ENCODE assay signal across 1 fruit fly cellular context in genomic region chr3L:9397156-9397555, dm6.
TF ChIP-seq lines count a peak whose summit lies in the region.

No protein-coding gene starts in this region.

TF ChIP-seq in whole organism, embryonic, 481 proteins besides CTCF, POLR2A, EP300 and RAD21 (continued from another document and continues in another):
- TF ChIP-seq CG8290 (GFP tag; optimal IDR thresholded peaks at IDR 0.05; lab: Kevin White, UChicago) = peak; percentile 53
- peak in 1 of 2 experiments; percentile 91 for TF ChIP-seq CG8290 (tag; optimal IDR thresholded peaks at IDR 0.05; lab: Kevin White, UChicago)
- peak; percentile 5; the same call in 1 of the 3 replicates for TF ChIP-seq CG3726 (GFP tag; IDR thresholded peaks at IDR 0.05; lab: Robert Waterston, UW)
- TF ChIP-seq CG1832 (GFP tag; optimal IDR thresholded peaks at IDR 0.05; lab: Kevin White, UChicago) = no peak
- peak; percentile 6 for TF ChIP-seq CG12391 (tag; optimal IDR thresholded peaks at IDR 0.05; lab: Kevin White, UChicago)
- TF ChIP-seq repo (GFP tag; optimal IDR thresholded peaks at IDR 0.05; lab: Kevin White, UChicago) = peak; percentile 41
- peak; percentile 48 for TF ChIP-seq CG2202 (tag; optimal IDR thresholded peaks at IDR 0.05; lab: Kevin White, UChicago)
- peak; percentile 58 for TF ChIP-seq Hey (tag; optimal IDR thresholded peaks at IDR 0.05; lab: Kevin White, UChicago)
- TF ChIP-seq Doc3 (GFP tag; IDR thresholded peaks at IDR 0.05; lab: Robert Waterston, UW; ENCODE audit: partially characterized antibody) = no peak
- 0 out of 2 replicates have a peak, but pooled peaks have one; percentile 5 for TF ChIP-seq E2f2 (GFP tag; IDR thresholded peaks at IDR 0.05; lab: Robert Waterston, UW)
- no peak for TF ChIP-seq CG7357 (GFP tag; IDR thresholded peaks at IDR 0.05; lab: Robert Waterston, UW)
- peak; percentile 44 for TF ChIP-seq CG3407 (GFP tag; optimal IDR thresholded peaks at IDR 0.05; lab: Kevin White, UChicago)
- peak; percentile 90 for TF ChIP-seq CG6813 (GFP tag; optimal IDR thresholded peaks at IDR 0.05; lab: Kevin White, UChicago)
- TF ChIP-seq CG16813 (GFP tag; IDR thresholded peaks at IDR 0.05; lab: Robert Waterston, UW; ENCODE audit: partially characterized antibody) = no peak
- TF ChIP-seq CG18764 (GFP tag; optimal IDR thresholded peaks at IDR 0.05; lab: Kevin White, UChicago) = peak; percentile 48
- TF ChIP-seq kni (GFP tag; optimal IDR thresholded peaks at IDR 0.05; lab: Kevin White, UChicago) = peak; percentile 26
- TF ChIP-seq CG8944 (GFP tag; optimal IDR thresholded peaks at IDR 0.05; lab: Kevin White, UChicago) = no peak
- no peak for TF ChIP-seq mld (GFP tag; IDR thresholded peaks at IDR 0.05; lab: Robert Waterston, UW; ENCODE audit: partially characterized antibody)
- no peak for TF ChIP-seq CG34422 (GFP tag; IDR thresholded peaks at IDR 0.05; lab: Robert Waterston, UW)
- TF ChIP-seq zf30C (GFP tag; optimal IDR thresholded peaks at IDR 0.05; lab: Kevin White, UChicago) = no peak
- TF ChIP-seq dan (GFP tag; IDR thresholded peaks at IDR 0.05; lab: Robert Waterston, UW) = no peak
- TF ChIP-seq CG1647 (GFP tag; optimal IDR thresholded peaks at IDR 0.05; lab: Kevin White, UChicago) = peak; percentile 69
- no peak for TF ChIP-seq vvl (GFP tag; IDR thresholded peaks at IDR 0.05; lab: Robert Waterston, UW)
- TF ChIP-seq Sry-δ (GFP tag; optimal IDR thresholded peaks at IDR 0.05; lab: Kevin White, UChicago) = peak; percentile 28
- TF ChIP-seq nau (GFP tag; optimal IDR thresholded peaks at IDR 0.05; lab: Kevin White, UChicago) = peak; percentile 82
- TF ChIP-seq oc (tag; optimal IDR thresholded peaks at IDR 0.05; lab: Kevin White, UChicago) = no peak
- no peak for TF ChIP-seq hb (GFP tag; IDR thresholded peaks at IDR 0.05; lab: Robert Waterston, UW; ENCODE audit: partially characterized antibody)
- peak; percentile 92 for TF ChIP-seq mirr (GFP tag; optimal IDR thresholded peaks at IDR 0.05; lab: Kevin White, UChicago)
- TF ChIP-seq eyg (GFP tag; optimal IDR thresholded peaks at IDR 0.05; lab: Kevin White, UChicago) = peak; percentile 84
- TF ChIP-seq BEAF-32 (GFP tag; optimal IDR thresholded peaks at IDR 0.05; lab: Kevin White, UChicago) = no peak
- TF ChIP-seq bigmax (GFP tag; optimal IDR thresholded peaks at IDR 0.05; lab: Kevin White, UChicago) = peak; percentile 27
- peak; percentile 64; the same call in 1 of the 2 replicates for TF ChIP-seq cas (GFP tag; IDR thresholded peaks at IDR 0.05; lab: Robert Waterston, UW)
- TF ChIP-seq Oli (tag; optimal IDR thresholded peaks at IDR 0.05; lab: Kevin White, UChicago) = no peak
- TF ChIP-seq fu2 (GFP tag; optimal IDR thresholded peaks at IDR 0.05; lab: Kevin White, UChicago) = no peak
- TF ChIP-seq Ets65A (GFP tag; lab: Kevin White, UChicago) = no peak
- peak; percentile 9 for TF ChIP-seq NC2β (GFP tag; optimal IDR thresholded peaks at IDR 0.05; lab: Kevin White, UChicago)
- peak; percentile 35; the same call in 1 of the 2 replicates for TF ChIP-seq CG31441 (GFP tag; IDR thresholded peaks at IDR 0.05; lab: Robert Waterston, UW)
- peak; percentile 46 for TF ChIP-seq CG18262 (tag; optimal IDR thresholded peaks at IDR 0.05; lab: Kevin White, UChicago)
- TF ChIP-seq Dfd (GFP tag; optimal IDR thresholded peaks at IDR 0.05; lab: Kevin White, UChicago) = no peak
- TF ChIP-seq tio (GFP tag; optimal IDR thresholded peaks at IDR 0.05; lab: Kevin White, UChicago) = no peak
- TF ChIP-seq lbe (GFP tag; optimal IDR thresholded peaks at IDR 0.05; lab: Kevin White, UChicago) = peak; percentile 16
- TF ChIP-seq TFAM (GFP tag; optimal IDR thresholded peaks at IDR 0.05; lab: Kevin White, UChicago) = peak; percentile 33
- peak; percentile 32 for TF ChIP-seq CG8281 (tag; optimal IDR thresholded peaks at IDR 0.05; lab: Kevin White, UChicago)
- TF ChIP-seq CG12071 (GFP tag; optimal IDR thresholded peaks at IDR 0.05; lab: Kevin White, UChicago) = peak; percentile 94
- TF ChIP-seq CG4282 (GFP tag; optimal IDR thresholded peaks at IDR 0.05; lab: Kevin White, UChicago) = no peak
- peak; percentile 42 for TF ChIP-seq CG33557 (GFP tag; optimal IDR thresholded peaks at IDR 0.05; lab: Kevin White, UChicago)
- peak; percentile 26 for TF ChIP-seq CG12236 (GFP tag; optimal IDR thresholded peaks at IDR 0.05; lab: Kevin White, UChicago)
- TF ChIP-seq CG1792 (GFP tag; optimal IDR thresholded peaks at IDR 0.05; lab: Kevin White, UChicago) = peak; percentile 76
- peak; percentile 30; the same call in 1 of the 2 replicates for TF ChIP-seq CG32532 (GFP tag; IDR thresholded peaks at IDR 0.05; lab: Robert Waterston, UW)
- TF ChIP-seq CG13624 (GFP tag; optimal IDR thresholded peaks at IDR 0.05; lab: Kevin White, UChicago) = peak; percentile 45
- TF ChIP-seq CG14965 (GFP tag; optimal IDR thresholded peaks at IDR 0.05; lab: Kevin White, UChicago; ENCODE audit: borderline replicate concordance) = peak; percentile 42
- no peak for TF ChIP-seq ewg (GFP tag; optimal IDR thresholded peaks at IDR 0.05; lab: Kevin White, UChicago)
- peak; percentile 24 for TF ChIP-seq tin (GFP tag; optimal IDR thresholded peaks at IDR 0.05; lab: Kevin White, UChicago)
- TF ChIP-seq zfh2 (GFP tag; optimal IDR thresholded peaks at IDR 0.05; lab: Kevin White, UChicago) = peak; percentile 16
- peak; percentile 49 for TF ChIP-seq ERR (GFP tag; optimal IDR thresholded peaks at IDR 0.05; lab: Kevin White, UChicago)
- no peak for TF ChIP-seq CG2129 (GFP tag; IDR thresholded peaks at IDR 0.05; lab: Robert Waterston, UW; ENCODE audit: partially characterized antibody)
- peak; percentile 24 for TF ChIP-seq CG4424 (GFP tag; optimal IDR thresholded peaks at IDR 0.05; lab: Kevin White, UChicago)
- no peak for TF ChIP-seq Six4 (GFP tag; optimal IDR thresholded peaks at IDR 0.05; lab: Kevin White, UChicago)
- no peak for TF ChIP-seq CG6689 (GFP tag; IDR thresholded peaks at IDR 0.05; lab: Robert Waterston, UW)
- TF ChIP-seq CrebB (tag; optimal IDR thresholded peaks at IDR 0.05; lab: Kevin White, UChicago) = peak; percentile 76
- no peak for TF ChIP-seq CG10462 (GFP tag; optimal IDR thresholded peaks at IDR 0.05; lab: Kevin White, UChicago)
- TF ChIP-seq pzg (GFP tag; optimal IDR thresholded peaks at IDR 0.05; lab: Kevin White, UChicago) = peak; percentile 18
- TF ChIP-seq lilli (GFP tag; optimal IDR thresholded peaks at IDR 0.05; lab: Kevin White, UChicago) = peak; percentile 17
- no peak for TF ChIP-seq CG4360 (GFP tag; IDR thresholded peaks at IDR 0.05; lab: Robert Waterston, UW)
- no peak for TF ChIP-seq dm (GFP tag; optimal IDR thresholded peaks at IDR 0.05; lab: Kevin White, UChicago)
- TF ChIP-seq p53 (GFP tag; optimal IDR thresholded peaks at IDR 0.05; lab: Kevin White, UChicago) = no peak
- TF ChIP-seq Eip74EF (GFP tag; optimal IDR thresholded peaks at IDR 0.05; lab: Kevin White, UChicago) = no peak
- TF ChIP-seq E2f1 (GFP tag; IDR thresholded peaks at IDR 0.05; lab: Robert Waterston, UW) = peak; percentile 24; the same call in 1 of the 2 replicates
- no peak for TF ChIP-seq sna (GFP tag; IDR thresholded peaks at IDR 0.05; lab: Robert Waterston, UW; ENCODE audit: partially characterized antibody)
- TF ChIP-seq CG7963 (GFP tag; IDR thresholded peaks at IDR 0.05; lab: Robert Waterston, UW; ENCODE audit: partially characterized antibody) = no peak
- no peak for TF ChIP-seq jumu (GFP tag; optimal IDR thresholded peaks at IDR 0.05; lab: Kevin White, UChicago)
- TF ChIP-seq pfk (GFP tag; optimal IDR thresholded peaks at IDR 0.05; lab: Kevin White, UChicago) = peak; percentile 69
- no peak for TF ChIP-seq CG11247 (GFP tag; IDR thresholded peaks at IDR 0.05; lab: Robert Waterston, UW)
- TF ChIP-seq CG3281 (GFP tag; optimal IDR thresholded peaks at IDR 0.05; lab: Kevin White, UChicago) = peak; percentile 91
- peak; percentile 69 for TF ChIP-seq Rfx (GFP tag; IDR thresholded peaks at IDR 0.05; lab: Robert Waterston, UW)
- no peak for TF ChIP-seq CG2889 (GFP tag; IDR thresholded peaks at IDR 0.05; lab: Robert Waterston, UW)
- no peak for TF ChIP-seq dimm (GFP tag; IDR thresholded peaks at IDR 0.05; lab: Robert Waterston, UW)
- TF ChIP-seq crp (GFP tag; optimal IDR thresholded peaks at IDR 0.05; lab: Kevin White, UChicago) = no peak
- TF ChIP-seq da (GFP tag; optimal IDR thresholded peaks at IDR 0.05; lab: Kevin White, UChicago) = no peak
- peak in 1 of 2 experiments; percentile 13 for TF ChIP-seq eve (GFP tag; optimal IDR thresholded peaks at IDR 0.05; lab: Kevin White, UChicago)
- TF ChIP-seq sc (optimal IDR thresholded peaks at IDR 0.05; lab: Kevin White, UChicago) = no peak
- TF ChIP-seq sc (GFP tag; optimal IDR thresholded peaks at IDR 0.05; lab: Kevin White, UChicago) = peak; percentile 28
- no peak for TF ChIP-seq az2 (GFP tag; optimal IDR thresholded peaks at IDR 0.05; lab: Kevin White, UChicago)
- peak; percentile 87 for TF ChIP-seq MTF-1 (GFP tag; optimal IDR thresholded peaks at IDR 0.05; lab: Kevin White, UChicago; ENCODE audit: borderline replicate concordance)
- TF ChIP-seq ind (GFP tag; optimal IDR thresholded peaks at IDR 0.05; lab: Kevin White, UChicago) = no peak
- TF ChIP-seq CG11093 (GFP tag; IDR thresholded peaks at IDR 0.05; lab: Robert Waterston, UW) = no peak
- TF ChIP-seq peb (GFP tag; IDR thresholded peaks at IDR 0.05; lab: Robert Waterston, UW) = no peak
- peak; percentile 78 for TF ChIP-seq CG17359 (tag; optimal IDR thresholded peaks at IDR 0.05; lab: Kevin White, UChicago)
- TF ChIP-seq jigr1 (GFP tag; IDR thresholded peaks at IDR 0.05; lab: Robert Waterston, UW) = no peak
- no peak for TF ChIP-seq psq (GFP tag; optimal IDR thresholded peaks at IDR 0.05; lab: Kevin White, UChicago)
- no peak for TF ChIP-seq ssp (GFP tag; IDR thresholded peaks at IDR 0.05; lab: Robert Waterston, UW)
- no peak for TF ChIP-seq hbn (GFP tag; IDR thresholded peaks at IDR 0.05; lab: Robert Waterston, UW; ENCODE audit: partially characterized antibody)
- no peak for TF ChIP-seq D (optimal IDR thresholded peaks at IDR 0.05; lab: Kevin White, UChicago)
- TF ChIP-seq D (GFP tag; optimal IDR thresholded peaks at IDR 0.05; lab: Kevin White, UChicago) = peak; percentile 48
- peak; percentile 95 for TF ChIP-seq ash1 (GFP tag; optimal IDR thresholded peaks at IDR 0.05; lab: Kevin White, UChicago)
- TF ChIP-seq Scr (GFP tag; IDR thresholded peaks at IDR 0.05; lab: Robert Waterston, UW; ENCODE audit: partially characterized antibody) = no peak
- no peak for TF ChIP-seq bbx (GFP tag; IDR thresholded peaks at IDR 0.05; lab: Robert Waterston, UW; ENCODE audit: partially characterized antibody)
- TF ChIP-seq NK7.1 (GFP tag; optimal IDR thresholded peaks at IDR 0.05; lab: Kevin White, UChicago) = peak; percentile 75
- TF ChIP-seq Poxn (GFP tag; IDR thresholded peaks at IDR 0.05; lab: Robert Waterston, UW) = no peak
- no peak for TF ChIP-seq Hr78 (GFP tag; optimal IDR thresholded peaks at IDR 0.05; lab: Kevin White, UChicago)
- TF ChIP-seq ac (GFP tag; optimal IDR thresholded peaks at IDR 0.05; lab: Kevin White, UChicago) = peak; percentile 62
- peak; percentile 79 for TF ChIP-seq exex (tag; optimal IDR thresholded peaks at IDR 0.05; lab: Kevin White, UChicago)
- TF ChIP-seq CG18011 (GFP tag; optimal IDR thresholded peaks at IDR 0.05; lab: Kevin White, UChicago) = no peak
- no peak for TF ChIP-seq sens-2 (GFP tag; IDR thresholded peaks at IDR 0.05; lab: Robert Waterston, UW)
- TF ChIP-seq slp2 (GFP tag; optimal IDR thresholded peaks at IDR 0.05; lab: Kevin White, UChicago) = no peak
- TF ChIP-seq row (GFP tag; IDR thresholded peaks at IDR 0.05; lab: Robert Waterston, UW) = no peak
- TF ChIP-seq CG7928 (GFP tag; optimal IDR thresholded peaks at IDR 0.05; lab: Kevin White, UChicago) = peak; percentile 43
- TF ChIP-seq nom (GFP tag; optimal IDR thresholded peaks at IDR 0.05; lab: Kevin White, UChicago) = peak; percentile 60
- no peak for TF ChIP-seq CG14050 (GFP tag; IDR thresholded peaks at IDR 0.05; lab: Robert Waterston, UW)
- TF ChIP-seq CG18476 (GFP tag; optimal IDR thresholded peaks at IDR 0.05; lab: Kevin White, UChicago) = peak; percentile 35
- peak; percentile 68 for TF ChIP-seq Camta (GFP tag; optimal IDR thresholded peaks at IDR 0.05; lab: Kevin White, UChicago)
- peak; percentile 24; the same call in 1 of the 2 replicates for TF ChIP-seq Ada2b (GFP tag; IDR thresholded peaks at IDR 0.05; lab: Robert Waterston, UW)
- TF ChIP-seq Bgb (GFP tag; IDR thresholded peaks at IDR 0.05; lab: Robert Waterston, UW; ENCODE audit: partially characterized antibody) = no peak
- TF ChIP-seq Spps (tag; optimal IDR thresholded peaks at IDR 0.05; lab: Kevin White, UChicago) = peak; percentile 41
- TF ChIP-seq NfI (GFP tag; optimal IDR thresholded peaks at IDR 0.05; lab: Kevin White, UChicago) = peak; percentile 38
- TF ChIP-seq sob (GFP tag; IDR thresholded peaks at IDR 0.05; lab: Robert Waterston, UW) = peak; percentile 76
- TF ChIP-seq Trl (optimal IDR thresholded peaks at IDR 0.05; lab: Kevin White, UChicago) = no peak
- TF ChIP-seq Trl (GFP tag; optimal IDR thresholded peaks at IDR 0.05; lab: Kevin White, UChicago) = peak; percentile 70
- TF ChIP-seq Chrac-16 (GFP tag; optimal IDR thresholded peaks at IDR 0.05; lab: Kevin White, UChicago) = no peak
- TF ChIP-seq ham (GFP tag; IDR thresholded peaks at IDR 0.05; lab: Robert Waterston, UW) = peak; percentile 31; the same call in 1 of the 2 replicates
- TF ChIP-seq CoRest (tag; optimal IDR thresholded peaks at IDR 0.05; lab: Kevin White, UChicago) = peak; percentile 26
- no peak for TF ChIP-seq Rx (GFP tag; IDR thresholded peaks at IDR 0.05; lab: Robert Waterston, UW)
- peak; percentile 89 for TF ChIP-seq CG6765 (GFP tag; optimal IDR thresholded peaks at IDR 0.05; lab: Kevin White, UChicago)
- TF ChIP-seq fd3F (GFP tag; optimal IDR thresholded peaks at IDR 0.05; lab: Kevin White, UChicago) = peak; percentile 50
- TF ChIP-seq Stat92E (GFP tag; optimal IDR thresholded peaks at IDR 0.05; lab: Kevin White, UChicago) = no peak
- no peak for TF ChIP-seq ken (GFP tag; IDR thresholded peaks at IDR 0.05; lab: Robert Waterston, UW)
- no peak for TF ChIP-seq CG13123 (GFP tag; optimal IDR thresholded peaks at IDR 0.05; lab: Kevin White, UChicago)
- no peak for TF ChIP-seq sima (GFP tag; optimal IDR thresholded peaks at IDR 0.05; lab: Kevin White, UChicago)
- TF ChIP-seq Sox100B (GFP tag; optimal IDR thresholded peaks at IDR 0.05; lab: Kevin White, UChicago) = peak; percentile 73
- peak; percentile 47 for TF ChIP-seq CG2712 (tag; optimal IDR thresholded peaks at IDR 0.05; lab: Kevin White, UChicago)
- TF ChIP-seq CG7839 (tag; optimal IDR thresholded peaks at IDR 0.05; lab: Kevin White, UChicago) = peak; percentile 3
- TF ChIP-seq CG15514 (GFP tag; optimal IDR thresholded peaks at IDR 0.05; lab: Kevin White, UChicago) = peak; percentile 89
- TF ChIP-seq CG6791 (GFP tag; IDR thresholded peaks at IDR 0.05; lab: Robert Waterston, UW; ENCODE audit: partially characterized antibody) = no peak
